Worm (Caenorhabditis elegans) whole organism, L1 larva: Measurements from ENCODE around the gene C14B1.3.
"Not testable (repeated sequence)": the region's sequence is repeated elsewhere in the genome, so short reads cannot be mapped to it uniquely, and the experiment has no call there.

Experiments
- C34B4.2 ChIP-seq: sonication (generic microtip); optimal IDR thresholded peaks from 2 replicates; lab custom pipeline; 2017; ENCODE audit warnings: mild to moderate bottlenecking, missing genetic modification characterization, missing compliant biosample characterization
- aha-1 ChIP-seq: fragments of 150-350 bp; optimal IDR thresholded peaks from 2 replicates; lab custom pipeline; 2014; ENCODE audit warnings: missing biosample characterization, missing genetic modification characterization
- ama-1 ChIP-seq: fragments of 150-350 bp; optimal IDR thresholded peaks from 2 replicates; lab custom pipeline; 2014
- blmp-1 ChIP-seq: fragments of 150-350 bp; optimal IDR thresholded peaks from 2 replicates; lab custom pipeline; 2014; ENCODE audit warnings: missing biosample characterization, missing genetic modification characterization
- ceh-63 ChIP-seq: fragments of 200-800 bp; sonication (Bioruptor generic); optimal IDR thresholded peaks from 2 replicates; lab custom pipeline; 2018; ENCODE audit warnings: mild to moderate bottlenecking, missing genetic modification characterization, missing compliant biosample characterization
- ceh-8 ChIP-seq: fragments of 200-800 bp; sonication (Bioruptor generic); optimal IDR thresholded peaks from 2 replicates; lab custom pipeline; 2018; ENCODE audit warnings: mild to moderate bottlenecking, missing genetic modification characterization, moderate library complexity, missing compliant biosample characterization
- ceh-82 ChIP-seq, 3 experiments: fragments of 150-350 bp in 1 of 3; sonication (generic microtip) in 2 of 3; optimal IDR thresholded peaks; 2 replicates each; lab custom pipeline; 2014 to 2017; ENCODE audit warnings: missing biosample characterization in 3 of 3, missing genetic modification characterization in 3 of 3
- ceh-88 ChIP-seq: fragments of 200-800 bp; sonication (Bioruptor generic); IDR thresholded peaks from 2 replicates; pipeline ENCODE4 v1.3.6; 2022; ENCODE audit warnings: missing genetic modification characterization, missing compliant biosample characterization
- dpl-1 ChIP-seq, 3 experiments: fragments of 150-350 bp in 2 of 3; sonication (generic microtip) in 1 of 3; optimal IDR thresholded peaks; 2 replicates each; lab custom pipeline; 2014 to 2017; ENCODE audit warnings: missing biosample characterization in 3 of 3, missing genetic modification characterization in 3 of 3, missing genetic modification reagents in 3 of 3
- dsc-1 ChIP-seq: sonication (generic microtip); optimal IDR thresholded peaks from 2 replicates; lab custom pipeline; 2016; ENCODE audit warnings: mild to moderate bottlenecking, missing genetic modification characterization, missing compliant biosample characterization
- efl-1 ChIP-seq, 4 experiments: fragments of 150-350 bp; optimal IDR thresholded peaks in 3 of 4; peaks in 1 of 4; 1 replicate in 1 of 4; 2 replicates in 3 of 4; lab custom pipeline; 2014; ENCODE audit warnings: missing biosample characterization in 2 of 4, missing genetic modification characterization in 2 of 4, missing genetic modification reagents in 2 of 4
- elt-3 ChIP-seq, 6 experiments: fragments of 150-350 bp in 1 of 6; sonication (generic microtip); optimal IDR thresholded peaks; 2 replicates each; lab custom pipeline; 2017 to 2018; ENCODE audit warnings: missing biosample characterization in 6 of 6, missing genetic modification characterization in 6 of 6, inconsistent platforms in 1 of 6
- grh-1 ChIP-seq: fragments of 200-800 bp; sonication (Bioruptor generic); IDR thresholded peaks from 2 replicates; pipeline ENCODE4 v1.3.6; 2022; ENCODE audit warnings: missing genetic modification reagents, missing genetic modification characterization, missing compliant biosample characterization
- hlh-4 ChIP-seq: sonication (generic microtip); optimal IDR thresholded peaks from 2 replicates; lab custom pipeline; 2016; ENCODE audit warnings: mild to moderate bottlenecking, missing genetic modification characterization, missing compliant biosample characterization
- hpl-2 ChIP-seq: fragments of 150-350 bp; optimal IDR thresholded peaks from 2 replicates; lab custom pipeline; 2014; ENCODE audit warnings: missing biosample characterization, missing genetic modification reagents, missing genetic modification characterization
- isw-1 ChIP-seq: fragments of 200-800 bp; sonication (Bioruptor generic); IDR thresholded peaks from 2 replicates; pipeline ENCODE4 v1.3.6; 2022; ENCODE audit warnings: missing genetic modification characterization, missing compliant biosample characterization
- jun-1 ChIP-seq: fragments of 150-350 bp; optimal IDR thresholded peaks from 2 replicates; lab custom pipeline; 2014; ENCODE audit warnings: missing biosample characterization, missing genetic modification reagents, missing genetic modification characterization
- lin-13 ChIP-seq: fragments of 150-350 bp; optimal IDR thresholded peaks from 2 replicates; lab custom pipeline; 2014; ENCODE audit warnings: missing biosample characterization, missing genetic modification reagents, missing genetic modification characterization
- lin-14 ChIP-seq: fragments of 200-800 bp; sonication (Bioruptor generic); optimal IDR thresholded peaks from 2 replicates; lab custom pipeline; 2018; ENCODE audit warnings: mild to moderate bottlenecking, missing genetic modification characterization, moderate library complexity, missing compliant biosample characterization
- lin-15B ChIP-seq: fragments of 150-350 bp; sonication (generic microtip); optimal IDR thresholded peaks from 3 replicates; lab custom pipeline; 2014; ENCODE audit warnings: missing biosample characterization, missing genetic modification characterization
- lir-3 ChIP-seq: sonication (generic microtip); optimal IDR thresholded peaks from 2 replicates; lab custom pipeline; 2016; ENCODE audit warnings: mild to moderate bottlenecking, missing genetic modification characterization, moderate library complexity, missing compliant biosample characterization; ENCODE audit not compliant: poor library complexity
- lsy-2 ChIP-seq, 2 experiments: fragments of 150-350 bp; optimal IDR thresholded peaks; 2 replicates each; lab custom pipeline; 2014; ENCODE audit warnings: missing biosample characterization in 2 of 2, missing genetic modification characterization in 2 of 2
- mab-9 ChIP-seq: fragments of 200-800 bp; sonication (Bioruptor generic); IDR thresholded peaks from 2 replicates; pipeline ENCODE4 v1.3.6; 2022; ENCODE audit warnings: missing genetic modification reagents, missing genetic modification characterization, missing compliant biosample characterization
- nhr-11 ChIP-seq: fragments of 150-350 bp; optimal IDR thresholded peaks from 2 replicates; lab custom pipeline; 2014; ENCODE audit warnings: missing biosample characterization, missing genetic modification characterization
- nhr-12 ChIP-seq: sonication (generic microtip); optimal IDR thresholded peaks from 2 replicates; lab custom pipeline; 2017; ENCODE audit warnings: missing biosample characterization, missing genetic modification characterization
- nhr-19 ChIP-seq: fragments of 200-800 bp; sonication (Bioruptor generic); conservative IDR thresholded peaks from 2 replicates; pipeline ENCODE4 v1.3.6; 2022; ENCODE audit warnings: missing genetic modification characterization, missing compliant biosample characterization
- nhr-20 ChIP-seq: sonication (generic microtip); optimal IDR thresholded peaks from 2 replicates; lab custom pipeline; 2016; ENCODE audit warnings: mild to moderate bottlenecking, missing genetic modification characterization, missing compliant biosample characterization
- nhr-237 ChIP-seq: fragments of 150-350 bp; optimal IDR thresholded peaks from 2 replicates; lab custom pipeline; 2014; ENCODE audit warnings: missing biosample characterization, missing genetic modification characterization
- nhr-47 ChIP-seq: sonication (generic microtip); optimal IDR thresholded peaks from 2 replicates; lab custom pipeline; 2016; ENCODE audit warnings: mild to moderate bottlenecking, missing genetic modification characterization, moderate library complexity, missing compliant biosample characterization
- nhr-71 ChIP-seq: sonication (generic microtip); optimal IDR thresholded peaks from 2 replicates; lab custom pipeline; 2016; ENCODE audit warnings: mild to moderate bottlenecking, missing genetic modification characterization, moderate library complexity, missing compliant biosample characterization
- nhr-85 ChIP-seq: sonication (generic microtip); peaks from one replicate; lab custom pipeline; 2016; ENCODE audit warnings: missing genetic modification characterization, inconsistent platforms, missing compliant biosample characterization
- nhr-90 ChIP-seq: sonication (generic microtip); optimal IDR thresholded peaks from 2 replicates; lab custom pipeline; 2016; ENCODE audit warnings: mild to moderate bottlenecking, missing genetic modification characterization, missing compliant biosample characterization; ENCODE audit not compliant: poor library complexity
- rnt-1 ChIP-seq: sonication (generic microtip); optimal IDR thresholded peaks from 2 replicates; lab custom pipeline; 2016; ENCODE audit warnings: mild to moderate bottlenecking, missing genetic modification characterization, moderate library complexity, missing compliant biosample characterization
- snu-23 ChIP-seq: sonication (generic microtip); optimal IDR thresholded peaks from 2 replicates; lab custom pipeline; 2016; ENCODE audit warnings: missing genetic modification characterization, missing compliant biosample characterization
- sox-4 ChIP-seq: sonication (generic microtip); optimal IDR thresholded peaks from 2 replicates; lab custom pipeline; 2016; ENCODE audit warnings: missing genetic modification characterization, missing compliant biosample characterization
- sup-37 ChIP-seq: fragments of 200-800 bp; sonication (Bioruptor generic); optimal IDR thresholded peaks from 2 replicates; lab custom pipeline; 2018; ENCODE audit warnings: mild to moderate bottlenecking, missing genetic modification characterization, missing compliant biosample characterization
- swsn-7 ChIP-seq: sonication (generic microtip); optimal IDR thresholded peaks from 2 replicates; lab custom pipeline; 2016; ENCODE audit warnings: missing genetic modification characterization, missing compliant biosample characterization
- tbx-2 ChIP-seq: sonication (generic microtip); optimal IDR thresholded peaks from 2 replicates; lab custom pipeline; 2016; ENCODE audit warnings: missing genetic modification characterization, missing compliant biosample characterization
- unc-130 ChIP-seq: fragments of 150-350 bp; optimal IDR thresholded peaks from 2 replicates; lab custom pipeline; 2017; ENCODE audit warnings: missing biosample characterization, missing genetic modification characterization, inconsistent platforms
- unc-30 ChIP-seq: sonication (generic microtip); optimal IDR thresholded peaks from 2 replicates; lab custom pipeline; 2017; ENCODE audit warnings: missing biosample characterization, missing genetic modification characterization
- unc-86 ChIP-seq: sonication (generic microtip); optimal IDR thresholded peaks from 2 replicates; lab custom pipeline; 2016; ENCODE audit warnings: missing genetic modification characterization, missing compliant biosample characterization
- unc-98 ChIP-seq: fragments of 200-800 bp; sonication (Bioruptor generic); IDR thresholded peaks from 2 replicates; pipeline ENCODE4 v1.3.6; 2022; ENCODE audit warnings: missing genetic modification characterization, missing compliant biosample characterization
- xbp-1 ChIP-seq: sonication (generic microtip); optimal IDR thresholded peaks from 2 replicates; lab custom pipeline; 2016; ENCODE audit warnings: missing genetic modification characterization, missing compliant biosample characterization

The C14B1.3 gene

DNA sequence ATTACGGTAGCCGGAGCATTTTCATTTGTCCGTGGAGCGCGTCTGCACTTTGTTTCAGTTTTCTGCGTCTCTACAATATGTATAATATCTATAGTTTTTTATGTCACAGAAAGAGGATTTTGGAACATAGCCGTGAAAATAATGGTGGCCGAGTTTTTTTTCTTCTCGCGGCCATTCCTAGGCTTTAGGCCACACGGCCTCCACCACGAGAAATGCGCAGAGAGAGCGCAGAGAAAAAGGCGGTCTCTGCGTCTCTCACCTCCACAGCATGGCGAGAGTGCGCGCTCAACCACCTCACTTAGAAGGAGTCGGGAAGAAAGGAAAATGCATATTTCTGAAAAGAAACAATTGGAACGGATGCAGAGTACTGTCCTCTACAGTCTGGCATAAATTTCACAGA lies 8.0 kb upstream of the C14B1.3 start:
- peak; percentile 77 for TF ChIP-seq grh-1
- peak; percentile 27 for TF ChIP-seq sox-4 (tag; lab: Kevin White, UChicago)
- peak; percentile 80 for TF ChIP-seq nhr-19
- peak; percentile 77 for TF ChIP-seq mab-9 (GFP tag; lab: Robert Waterston, UW)
- 0 out of 2 replicates have a peak, but pooled peaks have one; percentile 24 for TF ChIP-seq ceh-88 (GFP tag; lab: Robert Waterston, UW)
- TF ChIP-seq nhr-71 (tag; lab: Kevin White, UChicago), result peak; percentile 55
- TF ChIP-seq unc-98 (GFP tag; lab: Robert Waterston, UW), result peak; percentile 9; the same call in 1 of the 2 replicates
- peak; percentile 47 for TF ChIP-seq swsn-7 (tag; lab: Kevin White, UChicago)
- peak; percentile 64 for TF ChIP-seq nhr-47 (tag; lab: Kevin White, UChicago)
- TF ChIP-seq lin-14, result peak; percentile 51
- peak; percentile 65 for TF ChIP-seq isw-1 (GFP tag; lab: Robert Waterston, UW)
- peak in 1 of 3 experiments; percentile 16 for TF ChIP-seq ceh-82 (tag; optimal IDR thresholded peaks at IDR 0.05; lab: Kevin White, UChicago)
- TF ChIP-seq tbx-2, result peak; percentile 26
- peak; percentile 42 to 55 for TF ChIP-seq efl-1 (optimal IDR thresholded peaks at IDR 0.05; lab: Kevin White, UChicago)
- TF ChIP-seq efl-1 (GFP tag; optimal IDR thresholded peaks at IDR 0.05 in 1 of 2; lab: Kevin White, UChicago), result peak; percentile 4 to 87
- TF ChIP-seq dsc-1 (tag; lab: Kevin White, UChicago), result peak; percentile 28
- peak; percentile 37 for TF ChIP-seq snu-23 (GFP tag; lab: Kevin White, UChicago)
- TF ChIP-seq rnt-1, result peak; percentile 45
- TF ChIP-seq nhr-90 (tag; lab: Kevin White, UChicago), result peak; percentile 16
- TF ChIP-seq unc-86 (tag; lab: Kevin White, UChicago), result peak; percentile 31
- TF ChIP-seq nhr-85 (tag; lab: Kevin White, UChicago), result peak; percentile 71
- peak in 1 of 3 experiments; percentile 7 for TF ChIP-seq dpl-1 (GFP tag; optimal IDR thresholded peaks at IDR 0.05; lab: Kevin White, UChicago)
- peak; percentile 24 for TF ChIP-seq nhr-20
- TF ChIP-seq xbp-1 (tag; lab: Kevin White, UChicago), result peak; percentile 6
- TF ChIP-seq lir-3 (tag; lab: Kevin White, UChicago), result peak; percentile 34

- peak; percentile 46 for TF ChIP-seq nhr-19
- TF ChIP-seq isw-1 (GFP tag; lab: Robert Waterston, UW), result 0 out of 2 replicates have a peak, but pooled peaks have one; percentile 4
- TF ChIP-seq efl-1 (optimal IDR thresholded peaks at IDR 0.05; lab: Kevin White, UChicago), result not testable (repeated sequence)
- peak in 1 of 2 experiments; percentile 57 for TF ChIP-seq efl-1 (GFP tag; optimal IDR thresholded peaks at IDR 0.05 in 1 of 2; lab: Kevin White, UChicago)
These were observed 6.2 kb upstream of the C14B1.3 start for ce11 chrIII:3697181-3697580.

DNA sequence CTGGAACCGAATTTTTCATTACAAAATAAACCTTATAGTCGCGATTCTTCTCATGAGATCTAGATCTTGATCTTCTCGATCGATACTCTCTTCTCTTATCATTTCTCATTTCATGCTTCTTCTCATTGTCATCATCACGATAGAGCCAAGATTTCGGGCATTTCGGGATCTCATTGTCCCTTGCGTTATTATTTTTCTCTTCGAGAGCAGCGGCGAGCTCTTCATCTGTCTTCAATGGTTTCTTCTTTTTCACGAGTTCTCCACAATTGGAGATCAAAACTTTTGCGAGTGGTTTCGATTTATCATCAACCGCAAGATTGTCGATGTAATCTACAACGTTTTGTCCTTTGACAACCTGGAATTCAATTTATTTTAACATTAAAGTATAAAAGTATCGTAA lies 5.0 kb upstream of the C14B1.3 start:
- no peak for TF ChIP-seq hlh-4 (tag; lab: Kevin White, UChicago)
- no peak for TF ChIP-seq lin-14
- no peak for TF ChIP-seq sup-37
- TF ChIP-seq nhr-71 (tag; lab: Kevin White, UChicago), result no peak
- TF ChIP-seq jun-1 (tag; lab: Kevin White, UChicago), result no peak
- TF ChIP-seq unc-30, result no peak
- no peak for TF ChIP-seq unc-130 (tag; lab: Kevin White, UChicago)
- no peak for TF ChIP-seq nhr-237

DNA sequence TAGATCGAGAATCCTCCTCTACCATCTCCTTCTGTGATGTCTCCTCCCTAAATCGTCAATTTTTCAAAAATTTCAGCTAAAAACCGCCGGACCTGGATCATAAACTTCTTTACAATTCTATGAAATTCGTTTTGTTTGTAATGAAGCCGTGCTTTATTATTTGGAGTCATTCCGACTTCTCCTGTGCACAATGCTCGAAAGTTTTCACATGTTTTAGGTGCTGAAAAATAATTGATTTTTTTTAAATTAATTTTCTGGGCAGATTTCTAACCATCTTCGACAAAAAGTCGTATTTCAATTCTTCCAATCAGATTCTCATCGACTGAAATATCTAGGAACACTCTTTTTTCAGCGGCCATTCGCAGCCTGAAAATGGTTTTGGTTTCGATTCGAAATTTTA lies 4.1 kb upstream of the C14B1.3 start, which contains the start of gene cyn-9:
cyn-9 (minus strand) TSS at position 366 of the 400 bp plus-strand sequence.
- no peak for TF ChIP-seq C34B4.2 (tag; lab: Kevin White, UChicago)
- no peak for TF ChIP-seq ama-1
- TF ChIP-seq nhr-11, result no peak
- TF ChIP-seq hpl-2 (GFP tag; lab: Kevin White, UChicago), result no peak
- no peak for TF ChIP-seq dsc-1 (tag; lab: Kevin White, UChicago)
- TF ChIP-seq lin-13 (GFP tag; lab: Kevin White, UChicago), result no peak
- no peak for TF ChIP-seq nhr-12 (tag; lab: Kevin White, UChicago)
- no peak for TF ChIP-seq aha-1 (tag; lab: Kevin White, UChicago)
- TF ChIP-seq nhr-237, result no peak
- no peak for TF ChIP-seq lin-15B (tag; lab: Kevin White, UChicago)
- TF ChIP-seq ceh-8 (GFP tag; lab: Kevin White, UChicago), result no peak
- no peak for TF ChIP-seq nhr-47 (tag; lab: Kevin White, UChicago)
- no peak for TF ChIP-seq ceh-63 (GFP tag; lab: Kevin White, UChicago)
- no peak for TF ChIP-seq elt-3 (tag; optimal IDR thresholded peaks at IDR 0.05; lab: Kevin White, UChicago)
- no peak for TF ChIP-seq blmp-1
- no peak for TF ChIP-seq lsy-2 (tag; optimal IDR thresholded peaks at IDR 0.05; lab: Kevin White, UChicago)
- no peak for TF ChIP-seq rnt-1
